Worm (Caenorhabditis elegans) whole organism, young adult: Measurements from ENCODE around the gene K01G12.3.
"Not testable (repeated sequence)": the region's sequence is repeated elsewhere in the genome, so short reads cannot be mapped to it uniquely, and the experiment has no call there.

Experiments used
- B0261.1 ChIP-seq: sonication (generic microtip); optimal IDR thresholded peaks from 2 replicates; lab custom pipeline; 2016; ENCODE audit warnings: mild to moderate bottlenecking, missing genetic modification characterization, moderate library complexity, missing compliant biosample characterization
- F22D6.2 ChIP-seq: sonication (generic microtip); optimal IDR thresholded peaks from 2 replicates; lab custom pipeline; 2016; ENCODE audit warnings: mild to moderate bottlenecking, missing genetic modification characterization, missing compliant biosample characterization
- F49E8.2 ChIP-seq: sonication (generic microtip); optimal IDR thresholded peaks from 3 replicates; lab custom pipeline; 2017; ENCODE audit warnings: missing genetic modification characterization, mild to moderate bottlenecking, missing compliant biosample characterization, antibody characterized with exemption, moderate library complexity; ENCODE audit not compliant: insufficient read depth
- Y53F4B.3 ChIP-seq: fragments of 200-800 bp; sonication (Bioruptor generic); IDR thresholded peaks from 2 replicates; pipeline ENCODE4 v1.3.6; 2022; ENCODE audit warnings: missing genetic modification reagents, missing genetic modification characterization, missing compliant biosample characterization
- Y56A3A.18 ChIP-seq: fragments of 200-800 bp; sonication (Bioruptor generic); IDR thresholded peaks from 2 replicates; pipeline ENCODE4 v1.3.6; 2022; ENCODE audit warnings: missing genetic modification reagents, missing genetic modification characterization, missing compliant biosample characterization
- Y67H2A.10 ChIP-seq: fragments of 200-800 bp; sonication (Bioruptor generic); conservative IDR thresholded peaks from 2 replicates; pipeline ENCODE4 v1.3.6; 2022; ENCODE audit warnings: missing genetic modification reagents, missing genetic modification characterization, missing compliant biosample characterization
- ama-1 ChIP-seq, 3 experiments: fragments of 150-350 bp in 1 of 3; sonication (generic microtip) in 2 of 3; optimal IDR thresholded peaks; 2 replicates each; lab custom pipeline; 2014 to 2018; ENCODE audit warnings: missing biosample characterization in 2 of 3, missing genetic modification characterization in 2 of 3, missing genetic modification reagents in 2 of 3
- ceh-79 ChIP-seq: sonication (generic microtip); optimal IDR thresholded peaks from 2 replicates; lab custom pipeline; 2017; ENCODE audit warnings: mild to moderate bottlenecking, missing genetic modification characterization, missing compliant biosample characterization
- die-1 ChIP-seq: sonication (generic microtip); optimal IDR thresholded peaks from 2 replicates; lab custom pipeline; 2016; ENCODE audit warnings: missing genotype, mild to moderate bottlenecking, missing genetic modification characterization, missing compliant biosample characterization
- madf-10 ChIP-seq: sonication (generic microtip); optimal IDR thresholded peaks from 2 replicates; lab custom pipeline; 2016; ENCODE audit warnings: mild to moderate bottlenecking, missing genetic modification characterization, missing compliant biosample characterization
- nfya-2 ChIP-seq: fragments of 200-800 bp; sonication (Bioruptor generic); IDR thresholded peaks from 2 replicates; pipeline ENCODE4 v1.3.6; 2022; ENCODE audit warnings: missing genetic modification reagents, missing genetic modification characterization, missing compliant biosample characterization
- nhr-90 ChIP-seq: sonication (generic microtip); optimal IDR thresholded peaks from 2 replicates; lab custom pipeline; 2016; ENCODE audit warnings: missing genotype, mild to moderate bottlenecking, missing genetic modification characterization, missing compliant biosample characterization
- unc-62 ChIP-seq: fragments of 150-350 bp; optimal IDR thresholded peaks from 2 replicates; lab custom pipeline; 2014; ENCODE audit warnings: missing biosample characterization, missing genetic modification reagents, missing genetic modification characterization

ce11 chrIV:14218526-14218925, 25.2 kb downstream of the K01G12.3 start:
- not testable (repeated sequence) for TF ChIP-seq F22D6.2 (tag; lab: Kevin White, UChicago); B0261.1 (tag; lab: Kevin White, UChicago); Y53F4B.3 (GFP tag; lab: Robert Waterston, UW); nhr-90 (tag; lab: Kevin White, UChicago); unc-62; madf-10; nfya-2 (GFP tag; lab: Robert Waterston, UW); die-1 (tag; lab: Kevin White, UChicago); ama-1 (optimal IDR thresholded peaks at IDR 0.05; lab: Kevin White, UChicago); ama-1 (GFP tag; optimal IDR thresholded peaks at IDR 0.05; lab: Kevin White, UChicago); Y56A3A.18 (GFP tag; lab: Robert Waterston, UW); Y67H2A.10 (GFP tag; lab: Robert Waterston, UW); F49E8.2 (tag; lab: Kevin White, UChicago); ceh-79 (tag; lab: Kevin White, UChicago)
